Fruit fly (Drosophila melanogaster) whole organism, wandering third instar larva: Measurements from ENCODE around the gene CG9706.

ENCODE experiments used
- Abd-B ChIP-seq: fragments of >200 bp; optimal IDR thresholded peaks from 2 replicates; lab custom pipeline; 2017; ENCODE audit warnings: missing biosample characterization, missing genetic modification characterization
- CG32264 ChIP-seq: fragments of 200-800 bp; sonication (Bioruptor generic); optimal IDR thresholded peaks from 2 replicates; lab custom pipeline; 2016; ENCODE audit warnings: missing biosample characterization, missing genetic modification characterization
- CG9705 ChIP-seq: fragments of 200-800 bp; sonication (Bioruptor generic); optimal IDR thresholded peaks from 2 replicates; lab custom pipeline; 2018; ENCODE audit warnings: missing biosample characterization, mild to moderate bottlenecking, missing genetic modification characterization
- CrebA ChIP-seq: fragments of 200-800 bp; sonication (Bioruptor generic); optimal IDR thresholded peaks from 2 replicates; lab custom pipeline; 2016; ENCODE audit warnings: missing biosample characterization, mild to moderate bottlenecking, missing genetic modification characterization, borderline replicate concordance
- Dfd ChIP-seq: fragments of >200 bp; optimal IDR thresholded peaks from 2 replicates; lab custom pipeline; 2017; ENCODE audit warnings: missing biosample characterization, missing genetic modification characterization
- Dif ChIP-seq: fragments of 200-275, 200-300 bp; sonication (Bioruptor generic); optimal IDR thresholded peaks from 2 replicates; lab custom pipeline; 2018; ENCODE audit warnings: missing biosample characterization, missing genetic modification characterization; ENCODE audit not compliant: partially characterized antibody
- GATAd ChIP-seq: sonication (Bioruptor generic); optimal IDR thresholded peaks from 2 replicates; lab custom pipeline; 2016; ENCODE audit warnings: missing biosample characterization, missing genetic modification characterization
- HLH106 ChIP-seq: fragments of 200-800 bp; optimal IDR thresholded peaks from 3 replicates; lab custom pipeline; 2019; ENCODE audit warnings: missing biosample characterization, mild to moderate bottlenecking, missing genetic modification characterization, moderate library complexity
- Hnf4 ChIP-seq: fragments of 200-800 bp; sonication (Bioruptor generic); optimal IDR thresholded peaks from 2 replicates; lab custom pipeline; 2016; ENCODE audit warnings: missing biosample characterization, mild to moderate bottlenecking, missing genetic modification characterization
- Hr78 ChIP-seq: fragments of >200 bp; optimal IDR thresholded peaks from 2 replicates; lab custom pipeline; 2017; ENCODE audit warnings: missing biosample characterization, missing genetic modification characterization
- Hr83 ChIP-seq: fragments of 200-300 bp; sonication (Bioruptor generic); optimal IDR thresholded peaks from 2 replicates; lab custom pipeline; 2016; ENCODE audit warnings: missing biosample characterization, mild to moderate bottlenecking, missing genetic modification characterization, moderate library complexity; ENCODE audit not compliant: poor library complexity, severe bottlenecking
- Jra ChIP-seq: sonication (Bioruptor generic); optimal IDR thresholded peaks from 2 replicates; lab custom pipeline; 2016; ENCODE audit warnings: missing biosample characterization, missing genetic modification characterization
- Mio ChIP-seq: sonication (Bioruptor generic); optimal IDR thresholded peaks from 2 replicates; lab custom pipeline; 2016; ENCODE audit warnings: missing biosample characterization, missing genetic modification characterization
- Myc ChIP-seq: fragments of >200 bp; optimal IDR thresholded peaks from 2 replicates; lab custom pipeline; 2017
- N ChIP-seq: fragments of >200 bp; optimal IDR thresholded peaks from 2 replicates; lab custom pipeline; 2018; ENCODE audit warnings: missing biosample characterization, missing external identifiers, missing genetic modification characterization
- OdsH ChIP-seq: fragments of 200-800 bp; sonication (Bioruptor generic); optimal IDR thresholded peaks from 2 replicates; lab custom pipeline; 2016; ENCODE audit warnings: missing biosample characterization, mild to moderate bottlenecking, missing genetic modification characterization
- Rel ChIP-seq, 2 experiments: fragments of 200-800 bp; sonication (Bioruptor generic) in 1 of 2; optimal IDR thresholded peaks; 2 replicates in 1 of 2; 3 replicates in 1 of 2; lab custom pipeline; 2016 to 2019; ENCODE audit warnings: mild to moderate bottlenecking in 2 of 2, missing biosample characterization in 2 of 2, missing genetic modification characterization in 2 of 2, moderate library complexity in 1 of 2
- Sp1 ChIP-seq: fragments of 200-800 bp; sonication (Bioruptor generic); optimal IDR thresholded peaks from 3 replicates; lab custom pipeline; 2019; ENCODE audit warnings: missing biosample characterization, mild to moderate bottlenecking, missing genetic modification characterization, moderate library complexity
- Vsx2 ChIP-seq: fragments of 200-300, 225-300 bp; sonication (Bioruptor generic); optimal IDR thresholded peaks from 2 replicates; lab custom pipeline; 2018; ENCODE audit warnings: missing biosample characterization, missing genetic modification characterization; ENCODE audit not compliant: partially characterized antibody
- br ChIP-seq: fragments of 200-800 bp; sonication (Bioruptor generic); optimal IDR thresholded peaks from 2 replicates; lab custom pipeline; 2016; ENCODE audit warnings: missing biosample characterization, missing genetic modification characterization
- brk ChIP-seq: fragments of 200-800 bp; sonication (Bioruptor generic); optimal IDR thresholded peaks from 2 replicates; lab custom pipeline; 2016; ENCODE audit warnings: missing biosample characterization, mild to moderate bottlenecking, missing genetic modification characterization
- dl ChIP-seq, 2 experiments: fragments of 175-275, 200-275 bp in 1 of 2; fragments of 200-275 bp in 1 of 2; sonication (Bioruptor generic); optimal IDR thresholded peaks; lab custom pipeline; 2018; ENCODE audit warnings: mild to moderate bottlenecking in 2 of 2, missing biosample characterization in 2 of 2, missing genetic modification characterization in 2 of 2, moderate library complexity in 2 of 2; ENCODE audit not compliant: partially characterized antibody in 2 of 2, insufficient read depth in 1 of 2
- dmrt93B ChIP-seq: fragments of 200-800 bp; sonication (Bioruptor generic); optimal IDR thresholded peaks from 2 replicates; lab custom pipeline; 2018; ENCODE audit warnings: missing biosample characterization, mild to moderate bottlenecking, missing genetic modification characterization
- dsf ChIP-seq: sonication (Bioruptor generic); optimal IDR thresholded peaks from 2 replicates; lab custom pipeline; 2016; ENCODE audit warnings: missing biosample characterization, missing genetic modification characterization, borderline replicate concordance
- ey ChIP-seq: fragments of 200-800 bp; sonication (Bioruptor generic); optimal IDR thresholded peaks from 2 replicates; lab custom pipeline; 2016; ENCODE audit warnings: missing biosample characterization, missing genetic modification characterization
- foxo ChIP-seq, 2 experiments: fragments of 200-800 bp; sonication (Bioruptor generic); optimal IDR thresholded peaks; 2 replicates in 1 of 2; 3 replicates in 1 of 2; lab custom pipeline; 2016 to 2017; ENCODE audit warnings: missing biosample characterization in 2 of 2, missing genetic modification characterization in 2 of 2
- fru ChIP-seq: fragments of 200-800 bp; sonication (Bioruptor generic); optimal IDR thresholded peaks from 3 replicates; lab custom pipeline; 2016; ENCODE audit warnings: missing biosample characterization, mild to moderate bottlenecking, missing genetic modification characterization
- h ChIP-seq: fragments of 200-800 bp; sonication (Bioruptor generic); optimal IDR thresholded peaks from 3 replicates; lab custom pipeline; 2016; ENCODE audit warnings: missing biosample characterization, mild to moderate bottlenecking, missing genetic modification characterization
- jim ChIP-seq: fragments of 175-275, 200-325 bp; sonication (Bioruptor generic); optimal IDR thresholded peaks from 2 replicates; lab custom pipeline; 2016; ENCODE audit warnings: missing biosample characterization, mild to moderate bottlenecking, missing genetic modification characterization
- lola ChIP-seq: fragments of >200 bp; optimal IDR thresholded peaks from 2 replicates; lab custom pipeline; 2017; ENCODE audit warnings: missing biosample characterization, missing genetic modification characterization
- pan ChIP-seq: fragments of >200 bp; optimal IDR thresholded peaks from 2 replicates; lab custom pipeline; 2017
- psq ChIP-seq: fragments of 200-800 bp; sonication (Bioruptor generic); optimal IDR thresholded peaks from 3 replicates; lab custom pipeline; 2017; ENCODE audit warnings: missing biosample characterization, mild to moderate bottlenecking, missing genetic modification characterization, moderate library complexity
- rgr ChIP-seq: fragments of 200-800 bp; sonication (Bioruptor generic); optimal IDR thresholded peaks from 3 replicates; lab custom pipeline; 2016; ENCODE audit warnings: missing biosample characterization, mild to moderate bottlenecking, missing genetic modification characterization
- sage ChIP-seq: fragments of 200-800 bp; sonication (Bioruptor generic); optimal IDR thresholded peaks from 2 replicates; lab custom pipeline; 2016; ENCODE audit warnings: missing biosample characterization, mild to moderate bottlenecking, missing genetic modification characterization
- sv ChIP-seq: fragments of 200-800 bp; sonication (Bioruptor generic); optimal IDR thresholded peaks from 3 replicates; lab custom pipeline; 2016; ENCODE audit warnings: missing biosample characterization, missing genetic modification characterization
- tai ChIP-seq: sonication (Bioruptor generic); optimal IDR thresholded peaks from 2 replicates; lab custom pipeline; 2016; ENCODE audit warnings: missing biosample characterization, missing genetic modification characterization
- usp ChIP-seq: fragments of >200 bp; optimal IDR thresholded peaks from 2 replicates; lab custom pipeline; 2017; ENCODE audit warnings: missing biosample characterization, missing genetic modification characterization
- woc ChIP-seq: sonication (Bioruptor generic); optimal IDR thresholded peaks from 2 replicates; lab custom pipeline; 2016; ENCODE audit warnings: missing biosample characterization, mild to moderate bottlenecking, missing genetic modification characterization

Gene CG9706

DNA sequence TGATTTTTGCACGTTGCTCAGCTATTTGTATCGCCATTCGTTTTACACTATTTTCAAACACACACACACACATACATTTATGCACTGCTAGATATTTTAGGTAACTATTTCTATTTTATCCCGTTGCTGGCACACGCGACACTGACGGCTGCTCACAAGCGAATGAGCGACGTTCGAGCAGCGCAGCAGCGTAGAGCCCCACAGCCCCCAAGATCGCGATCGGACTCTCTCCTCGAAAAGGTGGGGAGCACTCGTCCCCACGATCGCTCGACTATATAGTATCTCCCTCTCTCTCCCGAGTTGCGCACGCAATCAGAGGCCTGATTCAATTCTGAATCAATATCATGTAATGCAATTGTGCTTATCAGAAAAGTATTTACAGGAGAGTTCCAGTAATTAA, 17.2 kb downstream of the CG9706 start:
- TF ChIP-seq pan (lab: Kevin White, UChicago), result no peak
- TF ChIP-seq Mio (GFP tag; lab: Kevin White, UChicago), result no peak
- no peak for TF ChIP-seq brk (GFP tag; lab: Kevin White, UChicago)
- TF ChIP-seq Hr78 (GFP tag; lab: Kevin White, UChicago), result no peak
- no peak for TF ChIP-seq Rel (GFP tag; optimal IDR thresholded peaks at IDR 0.05; lab: Kevin White, UChicago)
- TF ChIP-seq Rel (tag; optimal IDR thresholded peaks at IDR 0.05; lab: Kevin White, UChicago), result peak; percentile 56
- TF ChIP-seq psq (GFP tag; lab: Kevin White, UChicago), result no peak
- peak; percentile 80 for TF ChIP-seq Hr83
- no peak for TF ChIP-seq ey (GFP tag; lab: Kevin White, UChicago)
- no peak for TF ChIP-seq usp
- TF ChIP-seq N (GFP tag; lab: Kevin White, UChicago), result no peak
- no peak for TF ChIP-seq Jra (GFP tag; lab: Kevin White, UChicago)
- TF ChIP-seq Dif, result peak; percentile 78
- peak; percentile 70 for TF ChIP-seq rgr (GFP tag; lab: Kevin White, UChicago)
- peak; percentile 54 for TF ChIP-seq Vsx2 (GFP tag; lab: Kevin White, UChicago)
- TF ChIP-seq dl (GFP tag; optimal IDR thresholded peaks at IDR 0.05; lab: Kevin White, UChicago; ENCODE audit: insufficient read depth in 1 of 2, partially characterized antibody in 2 of 2), result peak; percentile 55 to 63
- peak; percentile 2 for TF ChIP-seq OdsH (GFP tag; lab: Kevin White, UChicago)
- TF ChIP-seq Myc (lab: Kevin White, UChicago), result no peak
- TF ChIP-seq CG9705 (GFP tag; lab: Kevin White, UChicago), result no peak
- TF ChIP-seq GATAd (GFP tag; lab: Kevin White, UChicago), result no peak
- no peak for TF ChIP-seq sv (GFP tag; lab: Kevin White, UChicago)
- TF ChIP-seq Dfd (GFP tag; lab: Kevin White, UChicago), result no peak
- no peak for TF ChIP-seq sage (GFP tag; lab: Kevin White, UChicago)
- peak; percentile 66 for TF ChIP-seq Hnf4
- no peak for TF ChIP-seq woc
- no peak for TF ChIP-seq dmrt93B
- TF ChIP-seq Abd-B (GFP tag; lab: Kevin White, UChicago), result no peak
- TF ChIP-seq Sp1 (GFP tag; lab: Kevin White, UChicago), result peak; percentile 50
- no peak for TF ChIP-seq CG32264
- peak; percentile 68 for TF ChIP-seq h (GFP tag; lab: Kevin White, UChicago)
- no peak for TF ChIP-seq tai (GFP tag; lab: Kevin White, UChicago)
- TF ChIP-seq lola, result no peak
- TF ChIP-seq CrebA (GFP tag; lab: Kevin White, UChicago), result no peak
- TF ChIP-seq HLH106 (tag; lab: Kevin White, UChicago), result no peak
- peak; percentile 45 for TF ChIP-seq br (GFP tag; lab: Kevin White, UChicago)
- TF ChIP-seq jim (GFP tag; lab: Kevin White, UChicago), result no peak
- TF ChIP-seq fru (GFP tag; lab: Kevin White, UChicago), result peak; percentile 31
- TF ChIP-seq dsf (GFP tag; lab: Kevin White, UChicago), result no peak
- peak in 1 of 2 experiments; percentile 4 for TF ChIP-seq foxo (GFP tag; optimal IDR thresholded peaks at IDR 0.05; lab: Kevin White, UChicago)

dm6 chr3L:16801499-16802452, 19.0 kb downstream of the CG9706 start:
- TF ChIP-seq N (GFP tag; lab: Kevin White, UChicago), result no peak
- TF ChIP-seq Hr83, result no peak
- no peak for TF ChIP-seq pan (lab: Kevin White, UChicago)
- TF ChIP-seq Dif, result peak; percentile 27
- peak; percentile 86 for TF ChIP-seq OdsH (GFP tag; lab: Kevin White, UChicago)
- TF ChIP-seq dmrt93B, result no peak
- no peak for TF ChIP-seq usp
- TF ChIP-seq dl (GFP tag; optimal IDR thresholded peaks at IDR 0.05; lab: Kevin White, UChicago; ENCODE audit: insufficient read depth in 1 of 2, partially characterized antibody in 2 of 2), result peak; percentile 38 to 54
- no peak for TF ChIP-seq Abd-B (GFP tag; lab: Kevin White, UChicago)
- TF ChIP-seq Rel (GFP tag; optimal IDR thresholded peaks at IDR 0.05; lab: Kevin White, UChicago), result peak; percentile 62
- peak; percentile 99 for TF ChIP-seq Rel (tag; optimal IDR thresholded peaks at IDR 0.05; lab: Kevin White, UChicago)
- TF ChIP-seq sage (GFP tag; lab: Kevin White, UChicago), result peak; percentile 41
- TF ChIP-seq dsf (GFP tag; lab: Kevin White, UChicago), result peak; percentile 3
- peak; percentile 85 for TF ChIP-seq rgr (GFP tag; lab: Kevin White, UChicago)
- peak; percentile 81 for TF ChIP-seq psq (GFP tag; lab: Kevin White, UChicago)
- no peak for TF ChIP-seq lola
- peak; percentile 38 to 69 for TF ChIP-seq foxo (GFP tag; optimal IDR thresholded peaks at IDR 0.05; lab: Kevin White, UChicago)
- TF ChIP-seq jim (GFP tag; lab: Kevin White, UChicago), result peak; percentile 50
- TF ChIP-seq br (GFP tag; lab: Kevin White, UChicago), result peak; percentile 48
- TF ChIP-seq sv (GFP tag; lab: Kevin White, UChicago), result peak; percentile 35
- TF ChIP-seq HLH106 (tag; lab: Kevin White, UChicago), result no peak
- TF ChIP-seq CG9705 (GFP tag; lab: Kevin White, UChicago), result no peak
- TF ChIP-seq Sp1 (GFP tag; lab: Kevin White, UChicago), result peak; percentile 67
- peak; percentile 62 for TF ChIP-seq brk (GFP tag; lab: Kevin White, UChicago)
- TF ChIP-seq h (GFP tag; lab: Kevin White, UChicago), result peak; percentile 83
- TF ChIP-seq Hr78 (GFP tag; lab: Kevin White, UChicago), result no peak
- TF ChIP-seq Dfd (GFP tag; lab: Kevin White, UChicago), result peak; percentile 10
- peak; percentile 45 for TF ChIP-seq Vsx2 (GFP tag; lab: Kevin White, UChicago)
- TF ChIP-seq CrebA (GFP tag; lab: Kevin White, UChicago), result peak; percentile 16
- TF ChIP-seq fru (GFP tag; lab: Kevin White, UChicago), result peak; percentile 82
- TF ChIP-seq Mio (GFP tag; lab: Kevin White, UChicago), result peak; percentile 44
- TF ChIP-seq Hnf4, result peak; percentile 62
- peak; percentile 21 for TF ChIP-seq tai (GFP tag; lab: Kevin White, UChicago)
- no peak for TF ChIP-seq Myc (lab: Kevin White, UChicago)
- no peak for TF ChIP-seq CG32264
- TF ChIP-seq woc, result peak; percentile 63
- TF ChIP-seq ey (GFP tag; lab: Kevin White, UChicago), result peak; percentile 83
- no peak for TF ChIP-seq Jra (GFP tag; lab: Kevin White, UChicago)
